Worm (Caenorhabditis elegans) whole organism, L4 larva: Measurements from ENCODE around the gene nhr-272.

Experiments used
- F10B5.3 ChIP-seq: sonication (generic microtip); optimal IDR thresholded peaks from 2 replicates; lab custom pipeline; 2016; ENCODE audit warnings: mild to moderate bottlenecking, missing genetic modification characterization, missing compliant biosample characterization
- F37D6.2 ChIP-seq: sonication (generic microtip); optimal IDR thresholded peaks from 2 replicates; lab custom pipeline; 2016; ENCODE audit warnings: mild to moderate bottlenecking, missing genetic modification characterization, missing compliant biosample characterization
- T26A8.4 ChIP-seq: fragments of 200-800 bp; sonication (Bioruptor generic); IDR thresholded peaks from 2 replicates; pipeline ENCODE4 v1.3.6; 2022; ENCODE audit warnings: missing genetic modification characterization, missing compliant biosample characterization
- Y5F2A.4 ChIP-seq: fragments of 200-800 bp; sonication (Bioruptor generic); optimal IDR thresholded peaks from 2 replicates; lab custom pipeline; 2018; ENCODE audit warnings: mild to moderate bottlenecking, missing genetic modification characterization, missing compliant biosample characterization
- Y75B8A.6 ChIP-seq: fragments of 200-800 bp; sonication (Bioruptor generic); IDR thresholded peaks from 2 replicates; pipeline ENCODE4 v1.3.6; 2022; ENCODE audit warnings: missing genetic modification reagents, missing genetic modification characterization, missing compliant biosample characterization
- ZK546.5 ChIP-seq, 2 experiments: sonication (generic microtip); optimal IDR thresholded peaks; 2 replicates each; lab custom pipeline; 2017; ENCODE audit warnings: missing biosample characterization in 2 of 2, missing genetic modification characterization in 2 of 2
- aly-2 ChIP-seq: sonication (generic microtip); optimal IDR thresholded peaks from 2 replicates; lab custom pipeline; 2018; ENCODE audit warnings: missing biosample characterization, missing genetic modification characterization
- ceh-62 ChIP-seq: sonication (generic microtip); optimal IDR thresholded peaks from 2 replicates; lab custom pipeline; 2017; ENCODE audit warnings: missing biosample characterization, missing genetic modification characterization
- ctbp-1 ChIP-seq: fragments of 200-800 bp; sonication (Bioruptor generic); IDR thresholded peaks from 2 replicates; pipeline ENCODE4 v1.3.6; 2022; ENCODE audit warnings: missing genetic modification reagents, missing genetic modification characterization, missing compliant biosample characterization
- daf-16 ChIP-seq, 3 experiments: sonication (generic microtip); optimal IDR thresholded peaks; 2 replicates each; lab custom pipeline; 2016 to 2017; ENCODE audit warnings: missing genetic modification characterization in 3 of 3, missing genetic modification reagents in 3 of 3, mild to moderate bottlenecking in 2 of 3, missing compliant biosample characterization in 2 of 3, missing biosample characterization in 1 of 3, moderate library complexity in 1 of 3
- daf-8 ChIP-seq: fragments of 200-800 bp; sonication (Bioruptor generic); IDR thresholded peaks from 2 replicates; pipeline ENCODE4 v1.3.6; 2022; ENCODE audit warnings: missing genetic modification characterization, missing compliant biosample characterization
- dmd-8 ChIP-seq: fragments of 200-800 bp; sonication (Bioruptor generic); IDR thresholded peaks from 2 replicates; pipeline ENCODE4 v1.3.6; 2022; ENCODE audit warnings: missing genetic modification characterization, missing compliant biosample characterization
- duxl-1 ChIP-seq: sonication (generic microtip); optimal IDR thresholded peaks from 2 replicates; lab custom pipeline; 2016; ENCODE audit warnings: mild to moderate bottlenecking, missing genetic modification characterization, moderate library complexity, missing compliant biosample characterization; ENCODE audit not compliant: poor library complexity
- dve-1 ChIP-seq: sonication (generic microtip); optimal IDR thresholded peaks from 2 replicates; lab custom pipeline; 2017; ENCODE audit warnings: antibody characterized with exemption, mild to moderate bottlenecking, missing genetic modification characterization, missing compliant biosample characterization; ENCODE audit not compliant: insufficient read depth
- egl-43 ChIP-seq: fragments of 200-800 bp; sonication (Bioruptor generic); IDR thresholded peaks from 2 replicates; pipeline ENCODE4 v1.3.6; 2022; ENCODE audit warnings: missing genetic modification reagents, missing genetic modification characterization, missing compliant biosample characterization
- fos-1 ChIP-seq: fragments of 150-350 bp; optimal IDR thresholded peaks from 2 replicates; lab custom pipeline; 2014; ENCODE audit warnings: missing biosample characterization, missing genetic modification characterization
- hif-1 ChIP-seq, 2 experiments: sonication (generic microtip); optimal IDR thresholded peaks; 2 replicates each; lab custom pipeline; 2016 to 2017; ENCODE audit warnings: missing compliant biosample characterization in 2 of 2, missing genetic modification characterization in 2 of 2, missing genetic modification reagents in 2 of 2, missing genotype in 2 of 2, mild to moderate bottlenecking in 1 of 2
- hlh-11 ChIP-seq: fragments of 200-800 bp; sonication (Bioruptor generic); optimal IDR thresholded peaks from 2 replicates; lab custom pipeline; 2018; ENCODE audit warnings: mild to moderate bottlenecking, missing genetic modification characterization, missing compliant biosample characterization
- hmg-1.1 ChIP-seq: fragments of 200-800 bp; sonication (Bioruptor generic); IDR thresholded peaks from 2 replicates; pipeline ENCODE4 v1.3.6; 2022; ENCODE audit warnings: missing genetic modification reagents, missing genetic modification characterization, missing compliant biosample characterization
- lin-29 ChIP-seq: fragments of 200-800 bp; sonication (Bioruptor generic); IDR thresholded peaks from 2 replicates; pipeline ENCODE4 v1.3.6; 2022; ENCODE audit warnings: missing genetic modification reagents, missing genetic modification characterization, missing compliant biosample characterization
- lin-39 ChIP-seq: fragments of 150-350 bp; optimal IDR thresholded peaks from 2 replicates; lab custom pipeline; 2014; ENCODE audit warnings: missing biosample characterization, missing genetic modification reagents, missing genetic modification characterization
- lir-3 ChIP-seq: sonication (generic microtip); optimal IDR thresholded peaks from 2 replicates; lab custom pipeline; 2016; ENCODE audit warnings: mild to moderate bottlenecking, missing genetic modification characterization, missing compliant biosample characterization
- madf-9 ChIP-seq: fragments of 200-800 bp; sonication (Bioruptor generic); conservative IDR thresholded peaks from 2 replicates; pipeline ENCODE4 v1.3.6; 2022; ENCODE audit warnings: missing genetic modification reagents, missing genetic modification characterization, missing compliant biosample characterization
- mdl-1 ChIP-seq, 2 experiments: fragments of 150-350 bp in 1 of 2; sonication (generic microtip) in 1 of 2; optimal IDR thresholded peaks; 2 replicates each; lab custom pipeline; 2014 to 2017; ENCODE audit warnings: missing biosample characterization in 2 of 2, missing genetic modification characterization in 2 of 2
- mep-1 ChIP-seq: fragments of 150-350 bp; sonication (generic microtip); optimal IDR thresholded peaks from 3 replicates; lab custom pipeline; 2014; ENCODE audit warnings: missing biosample characterization, missing genetic modification characterization
- mes-2 ChIP-seq: sonication (generic microtip); optimal IDR thresholded peaks from 2 replicates; lab custom pipeline; 2016; ENCODE audit warnings: missing genotype, mild to moderate bottlenecking, missing genetic modification characterization, missing compliant biosample characterization; ENCODE audit not compliant: poor library complexity, severe bottlenecking
- mxl-3 ChIP-seq: fragments of 200-800 bp; sonication (Bioruptor generic); optimal IDR thresholded peaks from 2 replicates; lab custom pipeline; 2018; ENCODE audit warnings: mild to moderate bottlenecking, missing genetic modification characterization, missing compliant biosample characterization
- nhr-102 ChIP-seq: sonication (generic microtip); optimal IDR thresholded peaks from 2 replicates; lab custom pipeline; 2016; ENCODE audit warnings: mild to moderate bottlenecking, missing genetic modification characterization, moderate library complexity, missing compliant biosample characterization
- nhr-111 ChIP-seq: fragments of 200-800 bp; sonication (Bioruptor generic); optimal IDR thresholded peaks from 2 replicates; lab custom pipeline; 2018; ENCODE audit warnings: mild to moderate bottlenecking, missing genetic modification characterization, missing compliant biosample characterization
- nhr-25 ChIP-seq: sonication (generic microtip); optimal IDR thresholded peaks from 2 replicates; lab custom pipeline; 2017; ENCODE audit warnings: missing genetic modification characterization, mild to moderate bottlenecking, missing compliant biosample characterization, antibody characterized with exemption, moderate library complexity, borderline replicate concordance; ENCODE audit not compliant: insufficient read depth
- nhr-48 ChIP-seq: sonication (generic microtip); optimal IDR thresholded peaks from 2 replicates; lab custom pipeline; 2016; ENCODE audit warnings: mild to moderate bottlenecking, missing genetic modification characterization, missing compliant biosample characterization
- nhr-76 ChIP-seq: fragments of 150-350 bp; optimal IDR thresholded peaks from 2 replicates; lab custom pipeline; 2014; ENCODE audit warnings: missing biosample characterization, missing genetic modification characterization
- pha-4 ChIP-seq, 2 experiments: fragments of 150-350 bp in 1 of 2; fragments of 200-800 bp in 1 of 2; sonication (Bioruptor generic) in 1 of 2; IDR thresholded peaks in 1 of 2; optimal IDR thresholded peaks in 1 of 2; 2 replicates each; pipeline versions ENCODE4 v1.3.6 to Lab custom; 2014 to 2022; ENCODE audit warnings: missing genetic modification characterization in 2 of 2, missing genetic modification reagents in 2 of 2, missing biosample characterization in 1 of 2, missing compliant biosample characterization in 1 of 2
- php-3 ChIP-seq: fragments of 200-800 bp; sonication (Bioruptor generic); IDR thresholded peaks from 2 replicates; pipeline ENCODE4 v1.3.6; 2022; ENCODE audit warnings: missing genetic modification reagents, missing genetic modification characterization, missing compliant biosample characterization
- rbr-2 ChIP-seq: sonication (generic microtip); optimal IDR thresholded peaks from 2 replicates; lab custom pipeline; 2016; ENCODE audit warnings: missing genotype, missing genetic modification characterization, missing compliant biosample characterization
- snpc-1.2 ChIP-seq: fragments of 200-800 bp; sonication (Bioruptor generic); IDR thresholded peaks from 2 replicates; pipeline ENCODE4 v1.3.6; 2022; ENCODE audit warnings: missing genetic modification reagents, missing genetic modification characterization, missing compliant biosample characterization
- snpc-4 ChIP-seq: fragments of 150-350 bp; optimal IDR thresholded peaks from 2 replicates; lab custom pipeline; 2014; ENCODE audit warnings: missing biosample characterization, missing genetic modification characterization
- spr-1 ChIP-seq: sonication (generic microtip); optimal IDR thresholded peaks from 2 replicates; lab custom pipeline; 2016; ENCODE audit warnings: mild to moderate bottlenecking, missing genetic modification characterization, missing compliant biosample characterization
- tra-1 ChIP-seq: fragments of 200-800 bp; sonication (Bioruptor generic); IDR thresholded peaks from 2 replicates; pipeline ENCODE4 v1.3.6; 2022; ENCODE audit warnings: missing genetic modification reagents, missing genetic modification characterization, missing compliant biosample characterization
- unc-130 ChIP-seq: sonication (generic microtip); optimal IDR thresholded peaks from 2 replicates; lab custom pipeline; 2016; ENCODE audit warnings: missing genetic modification reagents, missing genetic modification characterization, missing compliant biosample characterization
- unc-62 ChIP-seq, 3 experiments: fragments of 150-350 bp in 1 of 3; sonication (generic microtip); optimal IDR thresholded peaks in 2 of 3; peaks in 1 of 3; 1 replicate in 1 of 3; 2 replicates in 2 of 3; lab custom pipeline; 2014 to 2017; ENCODE audit warnings: missing biosample characterization in 3 of 3, missing genetic modification characterization in 3 of 3, missing genetic modification reagents in 3 of 3, missing genotype in 1 of 3
- zfp-3 ChIP-seq: fragments of 200-800 bp; sonication (Bioruptor generic); conservative IDR thresholded peaks from 2 replicates; pipeline ENCODE4 v1.3.6; 2022; ENCODE audit warnings: missing genetic modification reagents, missing genetic modification characterization, missing compliant biosample characterization
- ztf-11 ChIP-seq: fragments of 150-350 bp; optimal IDR thresholded peaks from 2 replicates; lab custom pipeline; 2014; ENCODE audit warnings: missing biosample characterization, missing genetic modification characterization
- ztf-7 ChIP-seq: fragments of 150-350 bp; optimal IDR thresholded peaks from 2 replicates; lab custom pipeline; 2014; ENCODE audit warnings: missing biosample characterization, missing genetic modification characterization

nhr-272 gene

DNA sequence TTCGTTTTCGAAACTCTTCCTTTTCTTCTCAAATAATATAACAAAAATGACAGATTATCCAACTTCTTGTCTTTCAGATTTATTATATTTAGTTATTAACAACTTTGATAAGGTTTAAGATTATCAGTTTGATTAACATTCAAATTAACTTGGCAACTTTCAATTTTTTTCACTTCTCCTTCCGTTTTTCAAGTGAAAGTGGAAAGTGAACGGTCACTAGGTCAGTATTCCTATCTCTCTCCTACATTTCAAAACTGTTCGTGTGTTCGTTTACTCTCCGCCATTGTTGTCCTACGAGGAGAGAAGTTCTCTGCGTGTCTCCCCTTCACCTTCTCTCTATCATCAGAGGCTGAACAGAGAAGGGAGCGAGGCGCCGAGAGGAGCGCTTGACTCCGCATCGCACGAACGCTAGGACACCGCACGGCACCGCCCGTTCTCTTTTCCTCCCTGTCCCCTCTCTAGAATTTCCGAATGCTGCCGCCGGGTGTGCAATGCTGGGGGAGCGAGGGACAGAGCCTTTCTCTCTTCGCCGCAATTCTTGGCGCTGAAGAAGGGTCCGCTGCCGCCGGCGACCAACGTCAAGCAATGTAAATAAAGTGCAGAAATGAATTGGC is 48.1 kb downstream of the nhr-272 start (continued):
- peak; percentile 70 for TF ChIP-seq mes-2 (tag; lab: Kevin White, UChicago)
- TF ChIP-seq tra-1 (GFP tag; lab: Robert Waterston, UW) = 0 out of 2 replicates have a peak, but pooled peaks have one; percentile 43
- peak; percentile 14 for TF ChIP-seq lir-3 (tag; lab: Kevin White, UChicago)

DNA sequence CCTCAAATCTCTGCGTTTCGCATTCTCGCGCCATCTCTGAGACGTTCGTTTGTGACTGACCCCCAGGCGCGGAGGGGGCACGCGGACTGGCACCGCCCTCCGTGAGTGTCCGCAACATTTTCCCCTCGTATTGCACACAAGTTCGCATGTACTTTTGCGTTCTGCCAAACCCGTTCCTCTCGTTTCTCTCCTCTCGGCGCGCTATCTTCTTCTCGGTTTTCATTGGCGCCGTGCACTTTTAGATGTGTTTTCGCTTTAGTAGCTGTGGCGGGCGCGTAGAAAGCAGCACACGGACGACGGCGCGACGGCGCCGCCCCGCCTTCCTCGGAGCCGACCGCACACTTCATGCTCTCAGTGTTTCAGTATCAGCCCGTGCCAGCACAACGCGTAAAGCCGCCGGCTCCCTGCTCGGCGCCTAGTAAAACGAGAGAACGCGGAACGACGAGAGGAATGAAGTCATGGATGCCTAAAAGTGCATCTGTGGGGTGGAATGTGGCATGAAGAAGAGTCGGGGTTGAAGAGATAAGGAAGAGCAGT is 49.2 kb downstream of the nhr-272 start:
- TF ChIP-seq ztf-11 (tag; lab: Kevin White, UChicago) = no peak
- no peak for TF ChIP-seq lir-3 (tag; lab: Kevin White, UChicago)
- TF ChIP-seq unc-130 = no peak
- no peak for TF ChIP-seq lin-29
- TF ChIP-seq nhr-25 (tag; lab: Kevin White, UChicago) = no peak
- TF ChIP-seq ZK546.5 (tag; optimal IDR thresholded peaks at IDR 0.05; lab: Kevin White, UChicago) = no peak
- peak; percentile 69 for TF ChIP-seq hmg-1.1 (GFP tag; lab: Robert Waterston, UW)
- no peak; the same call in 1 of the 2 replicates for TF ChIP-seq egl-43 (GFP tag; lab: Robert Waterston, UW)
- TF ChIP-seq mep-1 (tag; lab: Kevin White, UChicago) = peak; percentile 16
- TF ChIP-seq dve-1 (tag; lab: Kevin White, UChicago) = peak; percentile 80
- TF ChIP-seq aly-2 = no peak
- no peak for TF ChIP-seq Y5F2A.4 (GFP tag; lab: Kevin White, UChicago)
- TF ChIP-seq unc-62 (GFP tag; optimal IDR thresholded peaks at IDR 0.05 in 1 of 2; lab: Kevin White, UChicago) = no peak
- no peak for TF ChIP-seq unc-62 (tag; optimal IDR thresholded peaks at IDR 0.05; lab: Kevin White, UChicago)
- TF ChIP-seq ctbp-1 (GFP tag; lab: Robert Waterston, UW) = peak; percentile 44; the same call in 1 of the 2 replicates
- TF ChIP-seq nhr-102 (tag; lab: Kevin White, UChicago) = peak; percentile 68
- no peak for TF ChIP-seq daf-8
- no peak for TF ChIP-seq fos-1 (tag; lab: Kevin White, UChicago)
- TF ChIP-seq F37D6.2 = peak; percentile 28
- no peak for TF ChIP-seq zfp-3
- TF ChIP-seq spr-1 = peak; percentile 57
- TF ChIP-seq ceh-62 (tag; lab: Kevin White, UChicago) = no peak
- no peak for TF ChIP-seq lin-39 (tag; lab: Kevin White, UChicago)
- peak; percentile 91 for TF ChIP-seq nhr-48 (tag; lab: Kevin White, UChicago)
- peak in 1 of 2 experiments; percentile 77 for TF ChIP-seq hif-1 (tag; optimal IDR thresholded peaks at IDR 0.05; lab: Kevin White, UChicago)
- no peak for TF ChIP-seq pha-4 (GFP tag; IDR thresholded peaks at IDR 0.05; lab: Robert Waterston, UW)
- TF ChIP-seq pha-4 (tag; optimal IDR thresholded peaks at IDR 0.05; lab: Kevin White, UChicago) = no peak
- peak; percentile 90 for TF ChIP-seq hlh-11
- TF ChIP-seq tra-1 (GFP tag; lab: Robert Waterston, UW) = no peak
- peak in 1 of 2 experiments; percentile 73 for TF ChIP-seq daf-16 (GFP tag; optimal IDR thresholded peaks at IDR 0.05; lab: Kevin White, UChicago)
- TF ChIP-seq daf-16 (tag; optimal IDR thresholded peaks at IDR 0.05; lab: Kevin White, UChicago) = peak; percentile 51
- peak; percentile 91 for TF ChIP-seq madf-9 (GFP tag; lab: Robert Waterston, UW)
- TF ChIP-seq Y75B8A.6 (GFP tag; lab: Robert Waterston, UW) = no peak
- peak; percentile 43 for TF ChIP-seq rbr-2
- peak; percentile 26 for TF ChIP-seq mxl-3 (GFP tag; lab: Kevin White, UChicago)
- TF ChIP-seq php-3 (GFP tag; lab: Robert Waterston, UW) = peak; percentile 7; the same call in 1 of the 2 replicates
- no peak for TF ChIP-seq ztf-7
- TF ChIP-seq T26A8.4 (GFP tag; lab: Robert Waterston, UW) = peak; percentile 65; the same call in 1 of the 2 replicates
- TF ChIP-seq F10B5.3 (tag; lab: Kevin White, UChicago) = peak; percentile 34
- TF ChIP-seq mdl-1 (tag; optimal IDR thresholded peaks at IDR 0.05; lab: Kevin White, UChicago) = peak in 1 of 2 experiments; percentile 70
- no peak for TF ChIP-seq snpc-4
- TF ChIP-seq nhr-76 (tag; lab: Kevin White, UChicago) = no peak
- no peak for TF ChIP-seq nhr-111 (GFP tag; lab: Kevin White, UChicago)
- TF ChIP-seq snpc-1.2 (GFP tag; lab: Robert Waterston, UW) = peak; percentile 12; the same call in 1 of the 2 replicates
- TF ChIP-seq duxl-1 (tag; lab: Kevin White, UChicago) = no peak
- no peak for TF ChIP-seq dmd-8 (GFP tag; lab: Robert Waterston, UW)
